Worm (Caenorhabditis elegans): ENCODE measurements around the gene best-13.

ce11 chrIV:9933580-9933979 lies 29.9 kb downstream of the best-13 start, which contains the start of gene spe-29:
- TF ChIP-seq nhr-237 (tag; optimal IDR thresholded peaks at IDR 0.05) (no peak), elt-3 (tag; optimal IDR thresholded peaks at IDR 0.05) (no peak), mdl-1 (tag; optimal IDR thresholded peaks at IDR 0.05) (no peak)

All from whole organism, L1 larva.